Fruit fly (Drosophila melanogaster): Measurements from ENCODE around the gene CG5662.

CG5662 gene

dm6 chrX:15210086-15210485 lies at the start of gene CG5662:
Gene CG5662 (plus strand): TSS chrX:15210386.
- TF ChIP-seq Rel (GFP tag; optimal IDR thresholded peaks at IDR 0.05) (no peak), Rel (tag; optimal IDR thresholded peaks at IDR 0.05) (no peak), CG32264 (GFP tag; optimal IDR thresholded peaks at IDR 0.05) (no peak), foxo (GFP tag; optimal IDR thresholded peaks at IDR 0.05) (no peak)

dm6 chrX:15162068-15162467 lies 48.1 kb upstream of the CG5662 start:
- TF ChIP-seq CG9705 (GFP tag; optimal IDR thresholded peaks at IDR 0.05) (no peak), dsf (GFP tag; optimal IDR thresholded peaks at IDR 0.05; ENCODE audit: borderline replicate concordance) (no peak), HLH106 (tag; optimal IDR thresholded peaks at IDR 0.05) (no peak), br (GFP tag; optimal IDR thresholded peaks at IDR 0.05) (no peak), Hnf4 (GFP tag; optimal IDR thresholded peaks at IDR 0.05) (no peak), pan (optimal IDR thresholded peaks at IDR 0.05) (no peak), woc (GFP tag; optimal IDR thresholded peaks at IDR 0.05) (no peak), CrebA (GFP tag; optimal IDR thresholded peaks at IDR 0.05; ENCODE audit: borderline replicate concordance) (no peak), sv (GFP tag; optimal IDR thresholded peaks at IDR 0.05) (no peak), sage (GFP tag; optimal IDR thresholded peaks at IDR 0.05) (no peak), dmrt93B (GFP tag; optimal IDR thresholded peaks at IDR 0.05) (no peak), Rel (GFP tag; optimal IDR thresholded peaks at IDR 0.05) (no peak), Rel (tag; optimal IDR thresholded peaks at IDR 0.05) (no peak), h (GFP tag; optimal IDR thresholded peaks at IDR 0.05) (no peak), Dif (GFP tag; optimal IDR thresholded peaks at IDR 0.05; ENCODE audit: partially characterized antibody) (no peak)

DNA sequence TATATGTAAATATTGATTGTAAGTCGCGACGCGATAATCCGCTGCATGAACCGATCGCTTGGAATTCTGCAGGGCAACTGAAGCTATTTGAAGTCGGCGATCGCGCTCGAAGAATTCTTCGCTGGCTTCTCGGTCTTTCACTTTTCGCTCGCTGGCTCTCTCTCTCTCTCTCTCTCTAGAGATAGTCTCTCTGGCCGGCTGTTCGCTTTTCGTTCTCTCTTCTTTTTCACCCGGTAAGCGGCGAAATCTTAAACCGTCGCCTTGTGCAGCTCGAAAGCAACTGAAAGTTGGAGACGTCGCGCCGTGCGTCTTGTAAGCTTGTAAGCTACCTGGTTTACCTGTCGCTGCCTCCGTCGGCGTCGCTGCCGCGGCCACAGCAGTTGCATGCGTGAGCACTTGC lies 47.2 kb upstream of the CG5662 start, which contains the start of gene CG9095:
Gene CG9095 (minus strand): TSS at position 285 of the 400 bp plus-strand sequence.
- TF ChIP-seq OdsH (GFP tag; optimal IDR thresholded peaks at IDR 0.05) = no peak
- peak in 1 of 2 experiments; percentile 7 for TF ChIP-seq dl (GFP tag; optimal IDR thresholded peaks at IDR 0.05; ENCODE audit: insufficient read depth in 1 of 2, partially characterized antibody in 2 of 2)
- no peak for TF ChIP-seq psq (GFP tag; optimal IDR thresholded peaks at IDR 0.05)
- TF ChIP-seq Hr83 (GFP tag; optimal IDR thresholded peaks at IDR 0.05; ENCODE audit: poor library complexity, severe bottlenecking) = no peak

- TF ChIP-seq sage (GFP tag; optimal IDR thresholded peaks at IDR 0.05) = no peak
- no peak for TF ChIP-seq Sp1 (GFP tag; optimal IDR thresholded peaks at IDR 0.05)
- no peak for TF ChIP-seq OdsH (GFP tag; optimal IDR thresholded peaks at IDR 0.05)
- no peak for TF ChIP-seq h (GFP tag; optimal IDR thresholded peaks at IDR 0.05)
- no peak for TF ChIP-seq CrebA (GFP tag; optimal IDR thresholded peaks at IDR 0.05; ENCODE audit: borderline replicate concordance)
- no peak for TF ChIP-seq Myc (optimal IDR thresholded peaks at IDR 0.05)
- TF ChIP-seq psq (GFP tag; optimal IDR thresholded peaks at IDR 0.05) = no peak
- TF ChIP-seq ey (GFP tag; optimal IDR thresholded peaks at IDR 0.05) = no peak
- no peak for TF ChIP-seq jim (GFP tag; optimal IDR thresholded peaks at IDR 0.05)
- no peak for TF ChIP-seq GATAd (GFP tag; optimal IDR thresholded peaks at IDR 0.05)
- no peak for TF ChIP-seq br (GFP tag; optimal IDR thresholded peaks at IDR 0.05)
- no peak for TF ChIP-seq pan (optimal IDR thresholded peaks at IDR 0.05)
- TF ChIP-seq CG32264 (GFP tag; optimal IDR thresholded peaks at IDR 0.05) = no peak
- TF ChIP-seq Jra (GFP tag; optimal IDR thresholded peaks at IDR 0.05) = no peak
- TF ChIP-seq Hr83 (GFP tag; optimal IDR thresholded peaks at IDR 0.05; ENCODE audit: poor library complexity, severe bottlenecking) = no peak
- no peak for TF ChIP-seq dmrt93B (GFP tag; optimal IDR thresholded peaks at IDR 0.05)
- no peak for TF ChIP-seq dl (GFP tag; optimal IDR thresholded peaks at IDR 0.05; ENCODE audit: insufficient read depth in 1 of 2, partially characterized antibody in 2 of 2)
- TF ChIP-seq dsf (GFP tag; optimal IDR thresholded peaks at IDR 0.05; ENCODE audit: borderline replicate concordance) = no peak
Measured at dm6 chrX:15163395-15163794, 46.8 kb upstream of the CG5662 start.

DNA sequence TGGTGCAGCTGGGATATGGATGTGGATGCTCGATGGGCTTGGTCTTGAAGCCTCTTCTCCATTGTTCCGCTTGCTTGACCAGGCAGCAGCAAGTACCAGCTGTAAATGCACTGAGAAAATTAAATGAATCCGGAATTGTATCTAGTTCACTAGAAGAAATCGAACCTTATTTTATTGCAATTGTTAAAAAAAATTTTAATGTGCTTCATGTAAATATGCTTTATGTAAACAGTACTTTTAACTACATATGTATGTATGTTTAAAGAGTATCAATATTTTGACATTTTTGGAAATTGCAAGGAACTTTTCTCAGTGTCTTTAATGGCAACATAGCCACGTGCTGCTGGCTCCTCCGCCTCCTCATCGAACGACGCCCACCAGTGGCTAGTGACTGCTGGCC lies 45.3 kb upstream of the CG5662 start:
- TF ChIP-seq HLH106 (tag; optimal IDR thresholded peaks at IDR 0.05) (no peak), N (GFP tag; optimal IDR thresholded peaks at IDR 0.05) (no peak), Hr83 (GFP tag; optimal IDR thresholded peaks at IDR 0.05; ENCODE audit: poor library complexity, severe bottlenecking) (no peak), h (GFP tag; optimal IDR thresholded peaks at IDR 0.05) (no peak), jim (GFP tag; optimal IDR thresholded peaks at IDR 0.05) (no peak), Vsx2 (GFP tag; optimal IDR thresholded peaks at IDR 0.05; ENCODE audit: partially characterized antibody) (no peak), woc (GFP tag; optimal IDR thresholded peaks at IDR 0.05) (no peak), dl (GFP tag; optimal IDR thresholded peaks at IDR 0.05; ENCODE audit: insufficient read depth in 1 of 2, partially characterized antibody in 2 of 2) (no peak), Myc (optimal IDR thresholded peaks at IDR 0.05) (no peak), dmrt93B (GFP tag; optimal IDR thresholded peaks at IDR 0.05) (no peak), GATAd (GFP tag; optimal IDR thresholded peaks at IDR 0.05) (no peak), psq (GFP tag; optimal IDR thresholded peaks at IDR 0.05) (no peak), fru (GFP tag; optimal IDR thresholded peaks at IDR 0.05) (no peak), Dif (GFP tag; optimal IDR thresholded peaks at IDR 0.05; ENCODE audit: partially characterized antibody) (no peak), ey (GFP tag; optimal IDR thresholded peaks at IDR 0.05) (no peak)
